Worm (Caenorhabditis elegans): Measurements from ENCODE around the gene F08F8.11.

DNA sequence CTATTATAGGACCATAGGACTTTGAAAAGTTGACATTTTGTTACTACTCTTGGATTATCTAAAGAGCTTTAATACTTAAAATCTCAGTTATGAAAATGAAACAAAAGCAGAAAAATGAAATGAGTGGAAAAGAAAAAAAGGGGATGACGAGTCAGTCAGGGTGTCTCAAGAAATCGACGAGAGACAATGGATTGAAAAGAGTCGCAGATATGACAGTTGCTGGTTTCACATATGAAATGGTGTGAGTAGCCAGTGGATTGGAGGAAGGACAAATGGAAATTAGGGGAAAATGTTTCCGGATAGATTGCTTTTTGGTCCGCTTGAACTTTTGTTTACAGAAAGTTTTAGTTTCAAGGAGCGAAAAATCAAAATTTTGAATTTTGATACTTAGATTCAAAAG is 31.5 kb downstream of the F08F8.11 start:
- TF ChIP-seq lsy-2 (tag; optimal IDR thresholded peaks at IDR 0.05) (no peak), mep-1 (tag; optimal IDR thresholded peaks at IDR 0.05) (no peak), unc-62 (GFP tag; optimal IDR thresholded peaks at IDR 0.05) (no peak), nhr-2 (tag; optimal IDR thresholded peaks at IDR 0.05) (no peak), mab-5 (tag; optimal IDR thresholded peaks at IDR 0.05) (no peak), nhr-76 (tag; optimal IDR thresholded peaks at IDR 0.05) (no peak), elt-3 (tag; optimal IDR thresholded peaks at IDR 0.05) (no peak), nhr-28 (tag; optimal IDR thresholded peaks at IDR 0.05) (no peak), elt-1 (tag; optimal IDR thresholded peaks at IDR 0.05; ENCODE audit: borderline replicate concordance, insufficient read depth) (no peak), ces-1 (GFP tag; optimal IDR thresholded peaks at IDR 0.05) (no peak)
